Worm (Caenorhabditis elegans): Measurements from ENCODE around the gene Y59A8A.8.

Gene Y59A8A.8

ce11 chrV:17857901-17858300, 7.5 kb upstream of the Y59A8A.8 start:
- TF ChIP-seq ceh-31 (tag; optimal IDR thresholded peaks at IDR 0.05) = peak; percentile 83
- no peak for TF ChIP-seq hlh-8 (tag; optimal IDR thresholded peaks at IDR 0.05)
- TF ChIP-seq elt-2 (tag; optimal IDR thresholded peaks at IDR 0.05) = no peak
- TF ChIP-seq ref-2 (tag; optimal IDR thresholded peaks at IDR 0.05) = no peak
- TF ChIP-seq elt-4 (tag; optimal IDR thresholded peaks at IDR 0.05) = no peak
- TF ChIP-seq fax-1 (tag; optimal IDR thresholded peaks at IDR 0.05) = no peak
- TF ChIP-seq ceh-34 (tag; optimal IDR thresholded peaks at IDR 0.05) = peak; percentile 58
- TF ChIP-seq Y22D7AL.16 (tag; optimal IDR thresholded peaks at IDR 0.05) = no peak
- TF ChIP-seq sox-4 (tag; optimal IDR thresholded peaks at IDR 0.05) = no peak
- TF ChIP-seq ttx-3 (tag; optimal IDR thresholded peaks at IDR 0.05) = no peak
- no peak for TF ChIP-seq nhr-232 (tag; optimal IDR thresholded peaks at IDR 0.05)
- TF ChIP-seq ceh-22 (tag; optimal IDR thresholded peaks at IDR 0.05) = no peak
- peak; percentile 15 for TF ChIP-seq pros-1 (tag; optimal IDR thresholded peaks at IDR 0.05)
- TF ChIP-seq nfya-1 (tag; optimal IDR thresholded peaks at IDR 0.05) = peak; percentile 98
- TF ChIP-seq sdc-2 (tag; optimal IDR thresholded peaks at IDR 0.05) = no peak
- peak; percentile 47 for TF ChIP-seq hlh-6 (tag; optimal IDR thresholded peaks at IDR 0.05)
- TF ChIP-seq zip-5 (tag; optimal IDR thresholded peaks at IDR 0.05) = no peak
- TF ChIP-seq fkh-10 (GFP tag; optimal IDR thresholded peaks at IDR 0.05) = peak; percentile 55
- peak; percentile 77 for TF ChIP-seq ceh-14 (tag; optimal IDR thresholded peaks at IDR 0.05)
- no peak for TF ChIP-seq gmeb-2 (tag; optimal IDR thresholded peaks at IDR 0.05)
- peak; percentile 34 for TF ChIP-seq C08G9.2 (tag; optimal IDR thresholded peaks at IDR 0.05)
- peak; percentile 37 for TF ChIP-seq tbx-2 (tag; optimal IDR thresholded peaks at IDR 0.05)
- peak; percentile 65 for TF ChIP-seq F13H6.1 (tag; optimal IDR thresholded peaks at IDR 0.05)
- peak; percentile 97 for TF ChIP-seq unc-42 (tag; optimal IDR thresholded peaks at IDR 0.05)
- no peak for TF ChIP-seq che-1 (tag; optimal IDR thresholded peaks at IDR 0.05)
- TF ChIP-seq odd-2 (tag; optimal IDR thresholded peaks at IDR 0.05) = no peak
- no peak for TF ChIP-seq lim-6 (tag; optimal IDR thresholded peaks at IDR 0.05)
- peak; percentile 23 for TF ChIP-seq ceh-19 (GFP tag; optimal IDR thresholded peaks at IDR 0.05)
- no peak for TF ChIP-seq pax-1 (tag; optimal IDR thresholded peaks at IDR 0.05)
- TF ChIP-seq ceh-30 (tag; optimal IDR thresholded peaks at IDR 0.05) = no peak
- TF ChIP-seq T23F11.4 (GFP tag; optimal IDR thresholded peaks at IDR 0.05) = no peak
- peak; percentile 74 for TF ChIP-seq unc-55 (GFP tag; optimal IDR thresholded peaks at IDR 0.05)
- peak; percentile 46 for TF ChIP-seq ets-4 (tag; optimal IDR thresholded peaks at IDR 0.05)
- TF ChIP-seq pag-3 (tag; optimal IDR thresholded peaks at IDR 0.05; ENCODE audit: borderline replicate concordance) = peak; percentile 67
- no peak for TF ChIP-seq unc-3 (GFP tag; conservative IDR thresholded peaks at IDR 0.05)
- TF ChIP-seq unc-3 (tag; optimal IDR thresholded peaks at IDR 0.05) = no peak
- no peak for TF ChIP-seq ceh-48 (tag; optimal IDR thresholded peaks at IDR 0.05)
- peak; percentile 16 for TF ChIP-seq unc-86 (tag; optimal IDR thresholded peaks at IDR 0.05)
- TF ChIP-seq fkh-6 (tag; optimal IDR thresholded peaks at IDR 0.05) = no peak
- peak; percentile 57 for TF ChIP-seq dve-1 (tag; optimal IDR thresholded peaks at IDR 0.05)
- no peak for TF ChIP-seq ama-1 (optimal IDR thresholded peaks at IDR 0.05)
- TF ChIP-seq ceh-18 (tag; optimal IDR thresholded peaks at IDR 0.05) = peak; percentile 86
- no peak for TF ChIP-seq pha-2 (tag; optimal IDR thresholded peaks at IDR 0.05)
- peak; percentile 58 for TF ChIP-seq rnt-1 (tag; optimal IDR thresholded peaks at IDR 0.05)
- TF ChIP-seq npax-4 (tag; optimal IDR thresholded peaks at IDR 0.05) = no peak
- TF ChIP-seq pat-9 (tag; optimal IDR thresholded peaks at IDR 0.05) = no peak
- TF ChIP-seq pha-4 (tag; optimal IDR thresholded peaks at IDR 0.05) = no peak
- no peak for TF ChIP-seq K09A11.1 (tag; optimal IDR thresholded peaks at IDR 0.05; ENCODE audit: insufficient read depth)
- no peak for TF ChIP-seq K02D7.2 (tag; optimal IDR thresholded peaks at IDR 0.05)
- TF ChIP-seq lin-11 (tag; optimal IDR thresholded peaks at IDR 0.05) = no peak
- no peak for TF ChIP-seq dmd-4 (tag; optimal IDR thresholded peaks at IDR 0.05; ENCODE audit: borderline replicate concordance)
- TF ChIP-seq ztf-16 (tag; optimal IDR thresholded peaks at IDR 0.05) = no peak
- TF ChIP-seq syd-9 (tag; optimal IDR thresholded peaks at IDR 0.05) = peak; percentile 34
- TF ChIP-seq hlh-30 (tag; optimal IDR thresholded peaks at IDR 0.05; ENCODE audit: insufficient read depth) = peak; percentile 55

Measured in whole organism, late embryonic.